Fruit fly (Drosophila melanogaster) whole organism: ENCODE measurements around the gene temp.

Source experiments
- CG8478 ChIP-seq: fragments of >200 bp; optimal IDR thresholded peaks from 2 replicates; lab custom pipeline; 2018; ENCODE audit warnings: inconsistent platforms
- Dll ChIP-seq: fragments of >200 bp; optimal IDR thresholded peaks from 2 replicates; lab custom pipeline; 2017
- EcR ChIP-seq, 2 experiments: fragments of >200 bp; optimal IDR thresholded peaks; 2 replicates each; lab custom pipeline; 2017; ENCODE audit warnings: missing biosample characterization in 2 of 2, missing genetic modification characterization in 2 of 2, missing genetic modification reagents in 2 of 2
- pan ChIP-seq: fragments of >200 bp; optimal IDR thresholded peaks from 2 replicates; lab custom pipeline; 2017
- psq ChIP-seq: fragments of >200 bp; optimal IDR thresholded peaks from 2 replicates; lab custom pipeline; 2017
- usp ChIP-seq: fragments of >200 bp; optimal IDR thresholded peaks from 2 replicates; lab custom pipeline; 2017; ENCODE audit warnings: missing biosample characterization, missing genetic modification characterization, mixed read lengths

DNA sequence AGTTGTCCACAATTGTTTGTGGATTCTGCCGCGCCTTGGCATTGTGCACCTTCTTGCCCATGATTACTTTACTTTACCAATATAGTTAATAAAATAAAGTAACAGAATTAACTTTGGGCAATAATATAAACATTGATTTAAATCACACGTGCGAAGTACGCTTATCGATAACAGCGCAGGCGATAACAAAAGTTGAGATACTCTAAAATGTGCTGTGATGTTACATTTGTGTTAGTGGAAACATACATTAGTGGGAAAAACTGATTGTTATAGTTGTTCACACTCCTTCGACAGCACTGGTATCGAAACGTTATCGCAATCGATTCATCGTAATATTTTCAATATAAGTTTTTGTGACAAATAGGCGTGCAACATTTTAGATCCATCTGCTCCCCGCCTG, 20.5 kb downstream of the temp start, which contains the start of gene kz:
- TF ChIP-seq CG8478 (lab: Kevin White, UChicago) (no peak), psq (no peak), EcR (GFP tag; optimal IDR thresholded peaks at IDR 0.05; lab: Kevin White, UChicago) (no peak), Dll (lab: Kevin White, UChicago) (no peak), usp (no peak), pan (lab: Kevin White, UChicago) (no peak)
